Fruit fly (Drosophila melanogaster) whole organism, pupa: ENCODE results near the gene CG14722.

Source experiments
- CG12605 ChIP-seq: fragments of 200-800 bp; sonication (Bioruptor generic); IDR thresholded peaks from 2 replicates; pipeline ENCODE4 v1.3.6; 2022; ENCODE audit warnings: missing biosample characterization, missing genetic modification characterization
- CG14655 ChIP-seq: fragments of 200-800 bp; sonication (Bioruptor generic); optimal IDR thresholded peaks from 3 replicates; lab custom pipeline; 2017; ENCODE audit warnings: mild to moderate bottlenecking, missing biosample characterization, missing genetic modification reagents, missing genetic modification characterization
- CG8159 ChIP-seq: fragments of 200-800 bp; sonication (Bioruptor generic); optimal IDR thresholded peaks from 3 replicates; lab custom pipeline; 2018; ENCODE audit warnings: missing biosample characterization, mild to moderate bottlenecking, missing genetic modification characterization, moderate library complexity
- Ets98B ChIP-seq: fragments of 200-800 bp; sonication (Bioruptor generic); IDR thresholded peaks from 2 replicates; pipeline ENCODE4 v1.3.6; 2022; ENCODE audit warnings: missing biosample characterization, missing genetic modification characterization
- Pif1A ChIP-seq: fragments of 200-800 bp; sonication (Bioruptor generic); optimal IDR thresholded peaks from 3 replicates; lab custom pipeline; 2016; ENCODE audit warnings: missing biosample characterization, missing genetic modification characterization
- Pif1B ChIP-seq: fragments of 200-800 bp; sonication (Bioruptor generic); optimal IDR thresholded peaks from 3 replicates; lab custom pipeline; 2016; ENCODE audit warnings: missing biosample characterization, missing genetic modification characterization
- fd96Ca ChIP-seq: fragments of 200-800 bp; sonication (Bioruptor generic); IDR thresholded peaks from 3 replicates; pipeline ENCODE4 v1.3.6; 2022; ENCODE audit warnings: missing biosample characterization, missing genetic modification characterization

dm6 chr3R:11779357-11780018, 37.8 kb downstream of the CG14722 start:
- peak; percentile 92 for TF ChIP-seq CG14655 (GFP tag; lab: Kevin White, UChicago)
- TF ChIP-seq CG12605: peak; percentile 74
- TF ChIP-seq Pif1A (GFP tag; lab: Kevin White, UChicago): peak; percentile 90
- TF ChIP-seq CG8159: peak; percentile 96
- TF ChIP-seq fd96Ca (GFP tag; lab: Robert Waterston, UW): peak; percentile 30; the same call in 1 of the 3 replicates
- TF ChIP-seq Pif1B (GFP tag; lab: Kevin White, UChicago): peak; percentile 91
- TF ChIP-seq Ets98B (GFP tag; lab: Robert Waterston, UW): peak; percentile 61
